Fruit fly (Drosophila melanogaster) whole organism, pupa: ENCODE results near the gene mgl.

Experiments
- CG13204 ChIP-seq: fragments of 200-800 bp; sonication (Bioruptor generic); optimal IDR thresholded peaks from 2 replicates; lab custom pipeline; 2018; ENCODE audit warnings: missing biosample characterization, mild to moderate bottlenecking, missing genetic modification characterization, moderate library complexity
- CG15710 ChIP-seq: fragments of 200-800 bp; sonication (Bioruptor generic); optimal IDR thresholded peaks from 2 replicates; lab custom pipeline; 2018; ENCODE audit warnings: missing biosample characterization, mild to moderate bottlenecking, missing genetic modification characterization, moderate library complexity
- CG34367 ChIP-seq: fragments of 200-800 bp; sonication (Bioruptor generic); optimal IDR thresholded peaks from 2 replicates; lab custom pipeline; 2018; ENCODE audit warnings: missing biosample characterization, mild to moderate bottlenecking, missing genetic modification characterization
- CG4496 ChIP-seq: fragments of 200-800 bp; sonication (Bioruptor generic); IDR thresholded peaks from 3 replicates; pipeline ENCODE4 v1.3.6; 2022; ENCODE audit warnings: missing biosample characterization, missing genetic modification characterization
- CG8159 ChIP-seq: fragments of 200-800 bp; sonication (Bioruptor generic); optimal IDR thresholded peaks from 3 replicates; lab custom pipeline; 2018; ENCODE audit warnings: missing biosample characterization, mild to moderate bottlenecking, missing genetic modification characterization, moderate library complexity
- CG8301 ChIP-seq: fragments of 200-800 bp; sonication (Bioruptor generic); optimal IDR thresholded peaks from 2 replicates; lab custom pipeline; 2018; ENCODE audit warnings: missing biosample characterization, mild to moderate bottlenecking, missing genetic modification characterization
- CG9948 ChIP-seq: fragments of 200-800 bp; sonication (Bioruptor generic); optimal IDR thresholded peaks from 2 replicates; lab custom pipeline; 2018; ENCODE audit warnings: missing biosample characterization, mild to moderate bottlenecking, missing genetic modification characterization, moderate library complexity
- fd96Ca ChIP-seq: fragments of 200-800 bp; sonication (Bioruptor generic); IDR thresholded peaks from 3 replicates; pipeline ENCODE4 v1.3.6; 2022; ENCODE audit warnings: missing biosample characterization, missing genetic modification characterization
- gl ChIP-seq: fragments of 200-800 bp; sonication (Bioruptor generic); optimal IDR thresholded peaks from 2 replicates; lab custom pipeline; 2018; ENCODE audit warnings: missing biosample characterization, mild to moderate bottlenecking, missing genetic modification characterization

dm6 chrX:9467656-9468055, 32.3 kb downstream of the mgl start:
- TF ChIP-seq CG9948 (tag; lab: Kevin White, UChicago) (peak; percentile 46), CG4496 (GFP tag; lab: Robert Waterston, UW) (peak; percentile 6; the same call in 1 of the 3 replicates), CG15710 (tag; lab: Kevin White, UChicago) (peak; percentile 9), CG8159 (no peak), CG34367 (no peak), CG13204 (GFP tag; lab: Kevin White, UChicago) (no peak), fd96Ca (GFP tag; lab: Robert Waterston, UW) (no peak), gl (tag; lab: Kevin White, UChicago) (no peak), CG8301 (peak; percentile 57)
